Fruit fly (Drosophila melanogaster) whole organism, embryonic: ENCODE results near the gene CG9674.

Experiments used
- Adf1 ChIP-seq: fragments of 200-800 bp; sonication (Bioruptor generic); IDR thresholded peaks from 2 replicates; pipeline ENCODE4 v1.3.6; 2022; ENCODE audit warnings: missing biosample characterization, missing genetic modification characterization
- B-H2 ChIP-seq: fragments of 200-800 bp; sonication (Bioruptor generic); optimal IDR thresholded peaks from 2 replicates; lab custom pipeline; 2018; ENCODE audit warnings: missing biosample characterization, mild to moderate bottlenecking, missing genetic modification characterization
- CG10274 ChIP-seq: fragments of 200-800 bp; sonication (Bioruptor generic); optimal IDR thresholded peaks from 3 replicates; lab custom pipeline; 2017; ENCODE audit warnings: missing biosample characterization, mild to moderate bottlenecking, missing genetic modification characterization
- CG11247 ChIP-seq: fragments of 200-800 bp; sonication (Bioruptor generic); IDR thresholded peaks from 2 replicates; pipeline ENCODE4 v1.3.6; 2022; ENCODE audit warnings: missing biosample characterization, missing genetic modification characterization
- CG12155 ChIP-seq: fragments of 200-800 bp; sonication (Bioruptor generic); optimal IDR thresholded peaks from 3 replicates; lab custom pipeline; 2016; ENCODE audit warnings: missing biosample characterization, missing genetic modification characterization
- CG13775 ChIP-seq: fragments of 200-800 bp; sonication (Bioruptor generic); optimal IDR thresholded peaks from 3 replicates; lab custom pipeline; 2017; ENCODE audit warnings: missing biosample characterization, mild to moderate bottlenecking, missing genetic modification characterization
- CG14667 ChIP-seq: fragments of 200-800 bp; sonication (Bioruptor generic); IDR thresholded peaks from 2 replicates; pipeline ENCODE4 v1.3.6; 2022; ENCODE audit warnings: missing biosample characterization, missing genetic modification characterization
- CG15269 ChIP-seq: fragments of 200-800 bp; sonication (Bioruptor generic); optimal IDR thresholded peaks from 2 replicates; lab custom pipeline; 2018; ENCODE audit warnings: missing biosample characterization, mild to moderate bottlenecking, missing genetic modification characterization, moderate library complexity
- CG15479 ChIP-seq: fragments of 200-800 bp; sonication (Bioruptor generic); optimal IDR thresholded peaks from 3 replicates; lab custom pipeline; 2019; ENCODE audit warnings: missing biosample characterization, mild to moderate bottlenecking, missing genetic modification characterization, moderate library complexity
- CG18476 ChIP-seq: fragments of 200-800 bp; sonication (Bioruptor generic); optimal IDR thresholded peaks from 2 replicates; lab custom pipeline; 2016; ENCODE audit warnings: missing biosample characterization, mild to moderate bottlenecking, missing genetic modification characterization
- CG42726 ChIP-seq: fragments of 200-800 bp; sonication (Bioruptor generic); IDR thresholded peaks from 2 replicates; pipeline ENCODE4 v1.3.6; 2022; ENCODE audit warnings: missing biosample characterization, missing genetic modification characterization; ENCODE audit not compliant: partially characterized antibody
- CG7928 ChIP-seq: fragments of 200-800 bp; sonication (Bioruptor generic); optimal IDR thresholded peaks from 2 replicates; lab custom pipeline; 2017; ENCODE audit warnings: missing biosample characterization, mild to moderate bottlenecking, missing genetic modification characterization
- CG9876 ChIP-seq: fragments of 200-800 bp; sonication (Bioruptor generic); optimal IDR thresholded peaks from 2 replicates; lab custom pipeline; 2016; ENCODE audit warnings: missing biosample characterization, missing genetic modification characterization
- CG9932 ChIP-seq: fragments of 200-800 bp; sonication (Bioruptor generic); IDR thresholded peaks from 2 replicates; pipeline ENCODE4 v1.3.6; 2022; ENCODE audit warnings: missing biosample characterization, missing genetic modification characterization
- CoRest ChIP-seq: fragments of 200-800 bp; sonication (Bioruptor generic); optimal IDR thresholded peaks from 3 replicates; lab custom pipeline; 2018; ENCODE audit warnings: missing biosample characterization, mild to moderate bottlenecking, missing genetic modification characterization, moderate library complexity
- D19B ChIP-seq: fragments of 200-800 bp; sonication (Bioruptor generic); optimal IDR thresholded peaks from 2 replicates; lab custom pipeline; 2017; ENCODE audit warnings: missing biosample characterization, mild to moderate bottlenecking, missing genetic modification characterization
- Dfd ChIP-seq, 2 experiments: fragments of >200 bp; optimal IDR thresholded peaks; 2 replicates each; lab custom pipeline; 2017; ENCODE audit warnings: missing biosample characterization in 2 of 2, missing genetic modification characterization in 2 of 2
- Dref ChIP-seq: fragments of 200-800 bp; sonication (Bioruptor generic); IDR thresholded peaks from 2 replicates; pipeline ENCODE4 v1.3.6; 2022; ENCODE audit warnings: missing biosample characterization, missing genetic modification characterization
- Gsc ChIP-seq: fragments of 200-800 bp; sonication (Bioruptor generic); IDR thresholded peaks from 2 replicates; pipeline ENCODE4 v1.3.6; 2022; ENCODE audit warnings: missing biosample characterization, missing genetic modification characterization
- HLHmδ ChIP-seq: fragments of 200-800 bp; sonication (Bioruptor generic); optimal IDR thresholded peaks from 2 replicates; lab custom pipeline; 2018; ENCODE audit warnings: missing biosample characterization, mild to moderate bottlenecking, missing genetic modification characterization, moderate library complexity
- Hmx ChIP-seq: fragments of 200-800 bp; sonication (Bioruptor generic); optimal IDR thresholded peaks from 2 replicates; lab custom pipeline; 2016; ENCODE audit warnings: missing biosample characterization, missing genetic modification characterization
- Kr ChIP-seq: fragments of 200-800 bp; sonication (Bioruptor generic); optimal IDR thresholded peaks from 2 replicates; lab custom pipeline; 2017; ENCODE audit warnings: missing biosample characterization, mild to moderate bottlenecking, missing genetic modification characterization
- MBD-R2 ChIP-seq: fragments of 200-800 bp; sonication (Bioruptor generic); IDR thresholded peaks from 2 replicates; pipeline ENCODE4 v1.3.6; 2022; ENCODE audit warnings: missing biosample characterization, missing genetic modification characterization
- Med ChIP-seq: fragments of 200-800 bp; sonication (Bioruptor generic); peaks from one replicate; lab custom pipeline; 2016; ENCODE audit warnings: missing biosample characterization, missing genetic modification characterization, mild to moderate bottlenecking, inconsistent platforms, moderate library complexity
- Myb ChIP-seq: fragments of 200-800 bp; sonication (Bioruptor generic); optimal IDR thresholded peaks from 2 replicates; lab custom pipeline; 2016; ENCODE audit warnings: missing biosample characterization, missing genetic modification characterization
- Nf-YA ChIP-seq: fragments of 200-800 bp; sonication (Bioruptor generic); IDR thresholded peaks from 2 replicates; pipeline ENCODE4 v1.3.6; 2022; ENCODE audit warnings: missing biosample characterization, missing genetic modification characterization
- Nf-YB ChIP-seq: fragments of 200-800 bp; sonication (Bioruptor generic); optimal IDR thresholded peaks from 3 replicates; lab custom pipeline; 2019; ENCODE audit warnings: missing biosample characterization, mild to moderate bottlenecking, missing genetic modification characterization, moderate library complexity
- Oaz ChIP-seq: fragments of 200-800 bp; sonication (Bioruptor generic); IDR thresholded peaks from 2 replicates; pipeline ENCODE4 v1.3.6; 2022; ENCODE audit warnings: missing biosample characterization, missing genetic modification characterization
- Optix ChIP-seq: fragments of 200-800 bp; sonication (Bioruptor generic); IDR thresholded peaks from 3 replicates; pipeline ENCODE4 v1.3.6; 2022; ENCODE audit warnings: missing biosample characterization, missing genetic modification characterization
- Rx ChIP-seq: fragments of 200-800 bp; sonication (Bioruptor generic); IDR thresholded peaks from 2 replicates; pipeline ENCODE4 v1.3.6; 2022; ENCODE audit warnings: missing biosample characterization, missing genetic modification characterization
- Spps ChIP-seq: fragments of 200-800 bp; sonication (Bioruptor generic); optimal IDR thresholded peaks from 2 replicates; lab custom pipeline; 2018; ENCODE audit warnings: missing biosample characterization, mild to moderate bottlenecking, missing genetic modification characterization
- Stat92E ChIP-seq, 3 experiments: fragments of >200 bp in 2 of 3; fragments of 200-800 bp in 1 of 3; sonication (Bioruptor generic) in 1 of 3; optimal IDR thresholded peaks; 2 replicates each; lab custom pipeline; 2017 to 2019; ENCODE audit warnings: missing biosample characterization in 3 of 3, missing genetic modification characterization in 3 of 3, mild to moderate bottlenecking in 1 of 3, moderate library complexity in 1 of 3
- abd-A ChIP-seq: fragments of 200-800 bp; sonication (Bioruptor generic); optimal IDR thresholded peaks from 3 replicates; lab custom pipeline; 2019; ENCODE audit warnings: missing biosample characterization, mild to moderate bottlenecking, missing genetic modification characterization, moderate library complexity
- ap ChIP-seq: fragments of 200-800 bp; sonication (Bioruptor generic); IDR thresholded peaks from 2 replicates; pipeline ENCODE4 v1.3.6; 2022; ENCODE audit warnings: missing biosample characterization, missing genetic modification characterization
- cato ChIP-seq: fragments of 200-800 bp; sonication (Bioruptor generic); optimal IDR thresholded peaks from 2 replicates; lab custom pipeline; 2016; ENCODE audit warnings: missing biosample characterization, missing genetic modification characterization, borderline replicate concordance
- caup ChIP-seq: fragments of 200-800 bp; sonication (Bioruptor generic); optimal IDR thresholded peaks from 3 replicates; lab custom pipeline; 2017; ENCODE audit warnings: missing biosample characterization, mild to moderate bottlenecking, missing genetic modification characterization, moderate library complexity; ENCODE audit not compliant: severe bottlenecking
- ci ChIP-seq: fragments of 200-800 bp; sonication (Bioruptor generic); IDR thresholded peaks from 3 replicates; pipeline ENCODE4 v1.3.6; 2022; ENCODE audit warnings: missing biosample characterization, missing genetic modification characterization
- dimm ChIP-seq: fragments of 200-800 bp; sonication (Bioruptor generic); IDR thresholded peaks from 2 replicates; pipeline ENCODE4 v1.3.6; 2022; ENCODE audit warnings: missing biosample characterization, missing genetic modification characterization
- emc ChIP-seq: fragments of 200-800 bp; sonication (Bioruptor generic); optimal IDR thresholded peaks from 2 replicates; lab custom pipeline; 2016; ENCODE audit warnings: missing biosample characterization, missing genetic modification characterization
- ems ChIP-seq: fragments of 200-800 bp; sonication (Bioruptor generic); optimal IDR thresholded peaks from 3 replicates; lab custom pipeline; 2016; ENCODE audit warnings: missing biosample characterization, missing genetic modification characterization
- en ChIP-seq: fragments of 200-800 bp; sonication (Bioruptor generic); optimal IDR thresholded peaks from 2 replicates; lab custom pipeline; 2016; ENCODE audit warnings: missing biosample characterization, missing genetic modification characterization
- gfzf ChIP-seq: fragments of 200-800 bp; sonication (Bioruptor generic); optimal IDR thresholded peaks from 2 replicates; lab custom pipeline; 2016; ENCODE audit warnings: missing biosample characterization, mild to moderate bottlenecking, missing genetic modification characterization, moderate library complexity
- grau ChIP-seq: fragments of 200-800 bp; optimal IDR thresholded peaks from 3 replicates; lab custom pipeline; 2019; ENCODE audit warnings: missing biosample characterization, mild to moderate bottlenecking, missing genetic modification characterization, moderate library complexity
- ind ChIP-seq: fragments of 200-800 bp; sonication (Bioruptor generic); optimal IDR thresholded peaks from 3 replicates; lab custom pipeline; 2016; ENCODE audit warnings: missing biosample characterization, missing genetic modification characterization
- phol ChIP-seq: fragments of 200-800 bp; sonication (Bioruptor generic); optimal IDR thresholded peaks from 3 replicates; lab custom pipeline; 2018; ENCODE audit warnings: missing biosample characterization, mild to moderate bottlenecking, missing genetic modification characterization, moderate library complexity
- repo ChIP-seq: fragments of 200-800 bp; sonication (Bioruptor generic); optimal IDR thresholded peaks from 2 replicates; lab custom pipeline; 2016; ENCODE audit warnings: missing biosample characterization, missing genetic modification characterization
- sim ChIP-seq: fragments of 200-800 bp; sonication (Bioruptor generic); IDR thresholded peaks from 2 replicates; pipeline ENCODE4 v1.3.6; 2022; ENCODE audit warnings: missing biosample characterization, missing genetic modification characterization
- sisA ChIP-seq: fragments of 200-800 bp; sonication (Bioruptor generic); IDR thresholded peaks from 2 replicates; pipeline ENCODE4 v1.3.6; 2022; ENCODE audit warnings: missing biosample characterization, missing genetic modification characterization
- ssp ChIP-seq: fragments of 200-800 bp; sonication (Bioruptor generic); IDR thresholded peaks from 2 replicates; pipeline ENCODE4 v1.3.6; 2022; ENCODE audit warnings: missing biosample characterization, missing genetic modification characterization
- usp ChIP-seq: fragments of >200 bp; optimal IDR thresholded peaks from 2 replicates; lab custom pipeline; 2017; ENCODE audit warnings: missing biosample characterization, missing genetic modification characterization
- zfh1 ChIP-seq: fragments of 200-800 bp; sonication (Bioruptor generic); IDR thresholded peaks from 3 replicates; pipeline ENCODE4 v1.3.6; 2022; ENCODE audit warnings: missing biosample characterization, missing genetic modification characterization

Gene CG9674

DNA sequence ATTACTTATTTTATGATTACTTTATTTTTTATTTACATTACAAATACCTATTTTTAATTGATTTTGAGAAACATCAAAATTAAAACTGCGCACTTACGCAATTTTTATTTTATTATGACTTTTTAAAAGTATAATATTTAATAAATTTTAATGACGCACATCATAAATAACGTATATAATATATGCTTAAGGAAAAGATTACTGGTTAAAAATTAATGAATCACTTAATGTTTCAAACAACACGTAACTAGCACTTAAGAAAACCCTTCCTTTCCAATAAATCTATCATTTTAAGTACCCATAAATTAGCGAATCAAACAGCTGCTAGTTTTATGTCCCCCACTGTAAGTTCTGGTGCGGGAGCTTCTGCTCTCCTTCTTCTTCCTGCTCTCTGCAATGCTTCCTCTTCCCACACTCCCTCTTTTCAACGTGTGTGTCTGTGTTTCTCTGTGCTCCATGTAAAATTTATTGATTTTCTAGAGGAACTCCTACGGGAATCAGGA is 657 bp downstream of the CG9674 start (continued):
- no peak for TF ChIP-seq en (GFP tag; lab: Kevin White, UChicago)
- TF ChIP-seq Adf1 (GFP tag; lab: Robert Waterston, UW) = no peak
- no peak for TF ChIP-seq abd-A
- no peak for TF ChIP-seq CG9876 (GFP tag; lab: Kevin White, UChicago)
- no peak for TF ChIP-seq sim (GFP tag; lab: Robert Waterston, UW)
- TF ChIP-seq gfzf (GFP tag; lab: Kevin White, UChicago) = no peak
- TF ChIP-seq zfh1 (GFP tag; lab: Robert Waterston, UW) = 0 out of 3 replicates have a peak, but pooled peaks have one; percentile 9
- TF ChIP-seq ems = no peak
- peak; percentile 23 for TF ChIP-seq CG9932 (GFP tag; lab: Robert Waterston, UW)
- TF ChIP-seq CG12155 = peak; percentile 53
- TF ChIP-seq Med (GFP tag; lab: Kevin White, UChicago) = peak; percentile 33
- no peak for TF ChIP-seq MBD-R2 (GFP tag; lab: Robert Waterston, UW)
- TF ChIP-seq Spps = no peak
- no peak for TF ChIP-seq CG18476 (GFP tag; lab: Kevin White, UChicago)
- no peak for TF ChIP-seq Dref
- peak; percentile 43 for TF ChIP-seq ap (GFP tag; lab: Robert Waterston, UW)
- TF ChIP-seq caup (GFP tag; lab: Kevin White, UChicago) = peak; percentile 51
- no peak for TF ChIP-seq Rx
- peak; percentile 81 for TF ChIP-seq CG13775 (GFP tag; lab: Kevin White, UChicago)
- no peak for TF ChIP-seq HLHmδ (GFP tag; lab: Kevin White, UChicago)
- TF ChIP-seq dimm (GFP tag; lab: Robert Waterston, UW) = no peak
- peak; percentile 31 for TF ChIP-seq CG10274 (GFP tag; lab: Kevin White, UChicago)
- TF ChIP-seq ind (GFP tag; lab: Kevin White, UChicago) = peak; percentile 30
- no peak for TF ChIP-seq CG15479 (GFP tag; lab: Kevin White, UChicago)
- no peak for TF ChIP-seq emc (GFP tag; lab: Kevin White, UChicago)
- no peak for TF ChIP-seq CG14667 (GFP tag; lab: Robert Waterston, UW)
- TF ChIP-seq Hmx (GFP tag; lab: Kevin White, UChicago) = no peak
- TF ChIP-seq Myb (GFP tag; lab: Kevin White, UChicago) = no peak
- peak; percentile 83 for TF ChIP-seq CoRest
- no peak for TF ChIP-seq Optix (GFP tag; lab: Robert Waterston, UW)
- TF ChIP-seq Nf-YB = peak; percentile 43
- no peak for TF ChIP-seq CG42726 (GFP tag; lab: Robert Waterston, UW)
- peak; percentile 83 for TF ChIP-seq phol (tag; lab: Kevin White, UChicago)
- TF ChIP-seq Dfd (GFP tag; optimal IDR thresholded peaks at IDR 0.05; lab: Kevin White, UChicago) = no peak
- TF ChIP-seq ci = peak; percentile 54; the same call in 2 of the 3 replicates
- TF ChIP-seq B-H2 (GFP tag; lab: Kevin White, UChicago) = no peak
- TF ChIP-seq Stat92E (GFP tag; optimal IDR thresholded peaks at IDR 0.05; lab: Kevin White, UChicago) = no peak
- TF ChIP-seq Oaz = no peak
- peak; percentile 80 for TF ChIP-seq grau (tag; lab: Kevin White, UChicago)
- no peak for TF ChIP-seq Nf-YA (GFP tag; lab: Robert Waterston, UW)
- TF ChIP-seq ssp (GFP tag; lab: Robert Waterston, UW) = 0 out of 2 replicates have a peak, but pooled peaks have one; percentile 5
- TF ChIP-seq cato = no peak
- no peak for TF ChIP-seq usp (GFP tag; lab: Kevin White, UChicago)
- TF ChIP-seq sisA (GFP tag; lab: Robert Waterston, UW) = peak; percentile 28; the same call in 1 of the 2 replicates
- no peak for TF ChIP-seq Gsc (GFP tag; lab: Robert Waterston, UW)
- TF ChIP-seq Kr (GFP tag; lab: Kevin White, UChicago) = no peak
- TF ChIP-seq CG15269 (tag; lab: Kevin White, UChicago) = peak; percentile 75
- TF ChIP-seq CG7928 (GFP tag; lab: Kevin White, UChicago) = no peak
- TF ChIP-seq D19B = peak; percentile 23
- TF ChIP-seq repo (GFP tag; lab: Kevin White, UChicago) = no peak
- peak; percentile 45 for TF ChIP-seq CG11247 (GFP tag; lab: Robert Waterston, UW)
